Fruit fly (Drosophila melanogaster) whole organism, embryonic: ENCODE measurements around the gene Vha16-2.

Source experiments
- ATbp ChIP-seq: fragments of 200-800 bp; sonication (Bioruptor generic); optimal IDR thresholded peaks from 2 replicates; lab custom pipeline; 2017; ENCODE audit warnings: missing biosample characterization, mild to moderate bottlenecking, missing genetic modification characterization, missing genetic modification reagents
- Ada2b ChIP-seq: fragments of 200-800 bp; sonication (Bioruptor generic); IDR thresholded peaks from 2 replicates; pipeline ENCODE4 v1.3.6; 2022; ENCODE audit warnings: missing biosample characterization, missing genetic modification characterization
- Atf3 ChIP-seq: fragments of 200-800 bp; sonication (Bioruptor generic); optimal IDR thresholded peaks from 3 replicates; lab custom pipeline; 2016; ENCODE audit warnings: missing biosample characterization, missing genetic modification characterization
- CG10147 ChIP-seq: fragments of 200-800 bp; sonication (Bioruptor generic); optimal IDR thresholded peaks from 2 replicates; lab custom pipeline; 2019; ENCODE audit warnings: missing biosample characterization, mild to moderate bottlenecking, missing genetic modification characterization, moderate library complexity
- CG10321 ChIP-seq: fragments of 200-800 bp; sonication (Bioruptor generic); IDR thresholded peaks from 2 replicates; pipeline ENCODE4 v1.3.6; 2022; ENCODE audit warnings: missing biosample characterization, missing genetic modification characterization
- CG11398 ChIP-seq: fragments of 200-800 bp; sonication (Bioruptor generic); optimal IDR thresholded peaks from 2 replicates; lab custom pipeline; 2016; ENCODE audit warnings: missing biosample characterization, missing genetic modification characterization
- CG12219 ChIP-seq: fragments of 200-800 bp; sonication (Bioruptor generic); optimal IDR thresholded peaks from 3 replicates; lab custom pipeline; 2018; ENCODE audit warnings: missing biosample characterization, mild to moderate bottlenecking, missing genetic modification characterization
- CG14667 ChIP-seq: fragments of 200-800 bp; sonication (Bioruptor generic); IDR thresholded peaks from 2 replicates; pipeline ENCODE4 v1.3.6; 2022; ENCODE audit warnings: missing biosample characterization, missing genetic modification characterization
- CG16815 ChIP-seq: fragments of 200-800 bp; sonication (Bioruptor generic); optimal IDR thresholded peaks from 3 replicates; lab custom pipeline; 2017; ENCODE audit warnings: missing biosample characterization, mild to moderate bottlenecking, missing genetic modification characterization
- CG17802 ChIP-seq: fragments of 200-800 bp; sonication (Bioruptor generic); optimal IDR thresholded peaks from 2 replicates; lab custom pipeline; 2018; ENCODE audit warnings: missing biosample characterization, mild to moderate bottlenecking, missing genetic modification characterization, moderate library complexity
- CG2678 ChIP-seq: fragments of 200-800 bp; sonication (Bioruptor generic); optimal IDR thresholded peaks from 3 replicates; lab custom pipeline; 2019; ENCODE audit warnings: missing biosample characterization, mild to moderate bottlenecking, missing genetic modification characterization, moderate library complexity
- CG3163 ChIP-seq: fragments of 200-800 bp; sonication (Bioruptor generic); optimal IDR thresholded peaks from 3 replicates; lab custom pipeline; 2016; ENCODE audit warnings: missing biosample characterization, missing genetic modification characterization
- CG3838 ChIP-seq: fragments of 200-800 bp; sonication (Bioruptor generic); optimal IDR thresholded peaks from 3 replicates; lab custom pipeline; 2016; ENCODE audit warnings: missing biosample characterization, missing genetic modification characterization
- CG3847 ChIP-seq: fragments of 200-800 bp; sonication (Bioruptor generic); IDR thresholded peaks from 2 replicates; pipeline ENCODE4 v1.3.6; 2022; ENCODE audit warnings: missing biosample characterization, missing genetic modification characterization
- CG43689 ChIP-seq: fragments of 200-800 bp; sonication (Bioruptor generic); IDR thresholded peaks from 2 replicates; pipeline ENCODE4 v1.3.6; 2022; ENCODE audit warnings: missing biosample characterization, missing genetic modification characterization
- CG5245 ChIP-seq: fragments of 200-800 bp; sonication (Bioruptor generic); optimal IDR thresholded peaks from 3 replicates; lab custom pipeline; 2016; ENCODE audit warnings: missing biosample characterization, missing genetic modification characterization
- CG7372 ChIP-seq: fragments of 200-800 bp; sonication (Bioruptor generic); IDR thresholded peaks from 2 replicates; pipeline ENCODE4 v1.3.6; 2022; ENCODE audit warnings: missing biosample characterization, missing genetic modification characterization
- CG7928 ChIP-seq: fragments of 200-800 bp; sonication (Bioruptor generic); optimal IDR thresholded peaks from 2 replicates; lab custom pipeline; 2017; ENCODE audit warnings: missing biosample characterization, mild to moderate bottlenecking, missing genetic modification characterization
- CG7987 ChIP-seq: fragments of 200-800 bp; sonication (Bioruptor generic); optimal IDR thresholded peaks from 2 replicates; lab custom pipeline; 2018; ENCODE audit warnings: missing biosample characterization, mild to moderate bottlenecking, missing genetic modification characterization, moderate library complexity
- CG8388 ChIP-seq: fragments of 200-800 bp; sonication (Bioruptor generic); optimal IDR thresholded peaks from 2 replicates; lab custom pipeline; 2019; ENCODE audit warnings: missing biosample characterization, mild to moderate bottlenecking, missing genetic modification characterization, moderate library complexity
- CkIIα-i1 ChIP-seq: fragments of 200-800 bp; sonication (Bioruptor generic); IDR thresholded peaks from 2 replicates; pipeline ENCODE4 v1.3.6; 2022; ENCODE audit warnings: missing biosample characterization, missing genetic modification characterization
- Doc3 ChIP-seq: fragments of 200-800 bp; sonication (Bioruptor generic); IDR thresholded peaks from 3 replicates; pipeline ENCODE4 v1.3.6; 2022; ENCODE audit warnings: missing biosample characterization, missing genetic modification characterization; ENCODE audit not compliant: partially characterized antibody
- Drgx ChIP-seq: fragments of 200-800 bp; sonication (Bioruptor generic); IDR thresholded peaks from 2 replicates; pipeline ENCODE4 v1.3.6; 2022; ENCODE audit warnings: missing biosample characterization, missing genetic modification characterization
- GATAe ChIP-seq: fragments of 200-800 bp; sonication (Bioruptor generic); conservative IDR thresholded peaks from 2 replicates; pipeline ENCODE4 v1.3.6; 2022; ENCODE audit warnings: missing biosample characterization, missing genetic modification characterization
- H15 ChIP-seq: fragments of 200-800 bp; sonication (Bioruptor generic); IDR thresholded peaks from 3 replicates; pipeline ENCODE4 v1.3.6; 2022; ENCODE audit warnings: missing biosample characterization, missing genetic modification characterization
- HLH54F ChIP-seq: fragments of 200-800 bp; sonication (Bioruptor generic); optimal IDR thresholded peaks from 3 replicates; lab custom pipeline; 2016; ENCODE audit warnings: missing biosample characterization, missing genetic modification characterization
- HmgZ ChIP-seq: fragments of 200-800 bp; sonication (Bioruptor generic); optimal IDR thresholded peaks from 2 replicates; lab custom pipeline; 2018; ENCODE audit warnings: missing biosample characterization, mild to moderate bottlenecking, missing genetic modification characterization
- Lhr ChIP-seq: fragments of 200-800 bp; sonication (Bioruptor generic); optimal IDR thresholded peaks from 3 replicates; lab custom pipeline; 2017; ENCODE audit warnings: mild to moderate bottlenecking, missing biosample characterization, missing genetic modification reagents, missing genetic modification characterization
- Lpt ChIP-seq: fragments of >200 bp; optimal IDR thresholded peaks from 2 replicates; lab custom pipeline; 2018; ENCODE audit warnings: missing biosample characterization, missing genetic modification characterization
- Mrtf ChIP-seq: fragments of 200-800 bp; sonication (Bioruptor generic); IDR thresholded peaks from 3 replicates; pipeline ENCODE4 v1.3.6; 2022; ENCODE audit warnings: missing biosample characterization, missing genetic modification characterization
- NK7.1 ChIP-seq: fragments of 200-800 bp; sonication (Bioruptor generic); optimal IDR thresholded peaks from 3 replicates; lab custom pipeline; 2016; ENCODE audit warnings: missing biosample characterization, missing genetic modification characterization
- Optix ChIP-seq: fragments of 200-800 bp; sonication (Bioruptor generic); IDR thresholded peaks from 3 replicates; pipeline ENCODE4 v1.3.6; 2022; ENCODE audit warnings: missing biosample characterization, missing genetic modification characterization
- Poxn ChIP-seq: fragments of 200-800 bp; sonication (Bioruptor generic); IDR thresholded peaks from 2 replicates; pipeline ENCODE4 v1.3.6; 2022; ENCODE audit warnings: missing biosample characterization, missing genetic modification characterization
- Spps ChIP-seq: fragments of 200-800 bp; sonication (Bioruptor generic); optimal IDR thresholded peaks from 2 replicates; lab custom pipeline; 2018; ENCODE audit warnings: missing biosample characterization, mild to moderate bottlenecking, missing genetic modification characterization
- Sry-β ChIP-seq: fragments of 200-800 bp; sonication (Bioruptor generic); optimal IDR thresholded peaks from 2 replicates; lab custom pipeline; 2018; ENCODE audit warnings: missing biosample characterization, mild to moderate bottlenecking, missing genetic modification characterization, moderate library complexity
- ash1 ChIP-seq: fragments of 200-800 bp; sonication (Bioruptor generic); optimal IDR thresholded peaks from 2 replicates; lab custom pipeline; 2018; ENCODE audit warnings: missing biosample characterization, mild to moderate bottlenecking, missing genetic modification characterization
- bbx ChIP-seq: fragments of 200-800 bp; sonication (Bioruptor generic); IDR thresholded peaks from 2 replicates; pipeline ENCODE4 v1.3.6; 2022; ENCODE audit warnings: missing biosample characterization, missing genetic modification characterization; ENCODE audit not compliant: partially characterized antibody
- bigmax ChIP-seq: fragments of 200-800 bp; sonication (Bioruptor generic); optimal IDR thresholded peaks from 2 replicates; lab custom pipeline; 2018; ENCODE audit warnings: missing biosample characterization, mild to moderate bottlenecking, missing genetic modification characterization
- caup ChIP-seq: fragments of 200-800 bp; sonication (Bioruptor generic); optimal IDR thresholded peaks from 3 replicates; lab custom pipeline; 2017; ENCODE audit warnings: missing biosample characterization, mild to moderate bottlenecking, missing genetic modification characterization, moderate library complexity; ENCODE audit not compliant: severe bottlenecking
- ci ChIP-seq: fragments of 200-800 bp; sonication (Bioruptor generic); IDR thresholded peaks from 3 replicates; pipeline ENCODE4 v1.3.6; 2022; ENCODE audit warnings: missing biosample characterization, missing genetic modification characterization
- ewg ChIP-seq: fragments of 200-800 bp; sonication (Bioruptor generic); optimal IDR thresholded peaks from 3 replicates; lab custom pipeline; 2017; ENCODE audit warnings: mild to moderate bottlenecking, missing biosample characterization, missing genetic modification reagents, missing genetic modification characterization
- hkb ChIP-seq, 2 experiments: fragments of 200-800 bp in 1 of 2; fragments of >200 bp in 1 of 2; sonication (Bioruptor generic) in 1 of 2; IDR thresholded peaks in 1 of 2; optimal IDR thresholded peaks in 1 of 2; 2 replicates each; pipeline versions ENCODE4 v1.3.6 to Lab custom; 2017 to 2022; ENCODE audit warnings: missing biosample characterization in 1 of 2, missing genetic modification characterization in 1 of 2
- hth ChIP-seq: fragments of >200 bp; optimal IDR thresholded peaks from 2 replicates; lab custom pipeline; 2017; ENCODE audit warnings: inconsistent platforms
- inv ChIP-seq: fragments of 200-800 bp; sonication (Bioruptor generic); IDR thresholded peaks from 2 replicates; pipeline ENCODE4 v1.3.6; 2022; ENCODE audit warnings: missing biosample characterization, missing genetic modification characterization; ENCODE audit not compliant: partially characterized antibody
- lola ChIP-seq, 3 experiments: fragments of >200 bp in 2 of 3; fragments of 200-800 bp in 1 of 3; sonication (Bioruptor generic) in 1 of 3; optimal IDR thresholded peaks; 2 replicates each; lab custom pipeline; 2017 to 2019; ENCODE audit warnings: missing biosample characterization in 3 of 3, missing genetic modification characterization in 3 of 3, mild to moderate bottlenecking in 1 of 3, moderate library complexity in 1 of 3
- phol ChIP-seq: fragments of 200-800 bp; sonication (Bioruptor generic); optimal IDR thresholded peaks from 3 replicates; lab custom pipeline; 2018; ENCODE audit warnings: missing biosample characterization, mild to moderate bottlenecking, missing genetic modification characterization, moderate library complexity
- scrt ChIP-seq: fragments of 200-800 bp; sonication (Bioruptor generic); optimal IDR thresholded peaks from 2 replicates; lab custom pipeline; 2018; ENCODE audit warnings: missing biosample characterization, mild to moderate bottlenecking, missing genetic modification characterization, moderate library complexity
- sens ChIP-seq: fragments of 200-800 bp; sonication (Bioruptor generic); peaks from one replicate; lab custom pipeline; 2016; ENCODE audit warnings: missing biosample characterization, missing genetic modification characterization
- sens-2 ChIP-seq: fragments of 200-800 bp; sonication (Bioruptor generic); IDR thresholded peaks from 2 replicates; pipeline ENCODE4 v1.3.6; 2022; ENCODE audit warnings: missing biosample characterization, missing genetic modification characterization
- tin ChIP-seq: fragments of 200-800 bp; sonication (Bioruptor generic); optimal IDR thresholded peaks from 3 replicates; lab custom pipeline; 2016; ENCODE audit warnings: missing biosample characterization, missing genetic modification characterization
- trem ChIP-seq: fragments of 200-800 bp; optimal IDR thresholded peaks from 3 replicates; lab custom pipeline; 2019; ENCODE audit warnings: missing biosample characterization, mild to moderate bottlenecking, missing genetic modification characterization, moderate library complexity

Vha16-2 gene

dm6 chr3L:11429695-11430094, 45.1 kb upstream of the Vha16-2 start (continued):
- no peak; the same call in 1 of the 2 replicates for TF ChIP-seq Drgx
- TF ChIP-seq Poxn (GFP tag; lab: Robert Waterston, UW), result no peak
- no peak for TF ChIP-seq Atf3
- TF ChIP-seq CG3838, result no peak
- TF ChIP-seq CG8388 (GFP tag; lab: Kevin White, UChicago), result peak; percentile 10
- no peak for TF ChIP-seq hkb (optimal IDR thresholded peaks at IDR 0.05; lab: Kevin White, UChicago)
- TF ChIP-seq hkb (GFP tag; IDR thresholded peaks at IDR 0.05; lab: Robert Waterston, UW), result no peak
- no peak for TF ChIP-seq tin (GFP tag; lab: Kevin White, UChicago)
- TF ChIP-seq CG3847 (GFP tag; lab: Robert Waterston, UW), result no peak
- TF ChIP-seq CG10147 (GFP tag; lab: Kevin White, UChicago), result no peak
- TF ChIP-seq Sry-β (GFP tag; lab: Kevin White, UChicago), result no peak
- no peak for TF ChIP-seq bigmax
- no peak for TF ChIP-seq CG2678
- TF ChIP-seq CG14667 (GFP tag; lab: Robert Waterston, UW), result no peak
- peak; percentile 31 for TF ChIP-seq ewg
- peak; percentile 10 for TF ChIP-seq CG16815 (GFP tag; lab: Kevin White, UChicago)
- TF ChIP-seq H15 (GFP tag; lab: Robert Waterston, UW), result peak; percentile 28; the same call in 1 of the 3 replicates
- TF ChIP-seq scrt, result no peak
- no peak for TF ChIP-seq caup (GFP tag; lab: Kevin White, UChicago)
- TF ChIP-seq phol (tag; lab: Kevin White, UChicago), result peak; percentile 41
- no peak for TF ChIP-seq Doc3
- no peak for TF ChIP-seq ash1 (GFP tag; lab: Kevin White, UChicago)
- TF ChIP-seq inv (GFP tag; lab: Robert Waterston, UW), result no peak
- peak; percentile 89 for TF ChIP-seq sens (GFP tag; lab: Kevin White, UChicago)
- TF ChIP-seq CG5245 (GFP tag; lab: Kevin White, UChicago), result no peak
- TF ChIP-seq trem (tag; lab: Kevin White, UChicago), result no peak
- TF ChIP-seq NK7.1 (GFP tag; lab: Kevin White, UChicago), result no peak
- TF ChIP-seq GATAe, result no peak
- no peak for TF ChIP-seq CG7928 (GFP tag; lab: Kevin White, UChicago)
- TF ChIP-seq CG43689 (GFP tag; lab: Robert Waterston, UW), result no peak
- TF ChIP-seq CkIIα-i1 (GFP tag; lab: Robert Waterston, UW), result no peak
- TF ChIP-seq HmgZ (tag; lab: Kevin White, UChicago), result no peak
- TF ChIP-seq CG7987 (GFP tag; lab: Kevin White, UChicago), result no peak
- no peak for TF ChIP-seq Spps (tag; lab: Kevin White, UChicago)
- TF ChIP-seq CG17802 (tag; lab: Kevin White, UChicago), result no peak
- no peak for TF ChIP-seq Ada2b (GFP tag; lab: Robert Waterston, UW)
- peak; percentile 49 for TF ChIP-seq HLH54F (GFP tag; lab: Kevin White, UChicago)
- peak; percentile 9 for TF ChIP-seq CG3163 (GFP tag; lab: Kevin White, UChicago)
- TF ChIP-seq CG7372 (GFP tag; lab: Robert Waterston, UW), result no peak
- TF ChIP-seq Lpt (GFP tag; lab: Kevin White, UChicago), result no peak
- no peak for TF ChIP-seq bbx
- TF ChIP-seq Mrtf (GFP tag; lab: Robert Waterston, UW), result no peak
- peak; percentile 8 for TF ChIP-seq CG11398 (GFP tag; lab: Kevin White, UChicago)
- no peak for TF ChIP-seq ATbp (GFP tag; lab: Kevin White, UChicago)
- no peak for TF ChIP-seq Optix
- TF ChIP-seq sens-2 (GFP tag; lab: Robert Waterston, UW), result no peak
- peak; percentile 1 for TF ChIP-seq Lhr
- TF ChIP-seq lola (GFP tag; optimal IDR thresholded peaks at IDR 0.05; lab: Kevin White, UChicago), result peak in 1 of 3 experiments; percentile 51
- no peak for TF ChIP-seq CG12219 (GFP tag; lab: Kevin White, UChicago)
- no peak for TF ChIP-seq CG10321 (GFP tag; lab: Robert Waterston, UW)
- no peak for TF ChIP-seq hth (lab: Kevin White, UChicago)
- no peak for TF ChIP-seq ci (GFP tag; lab: Robert Waterston, UW)
